Worm (Caenorhabditis elegans) whole organism, L2 larva: ENCODE data around the gene pqn-18.

Experiments used
- R02D3.7 ChIP-seq: fragments of 150-350 bp; optimal IDR thresholded peaks from 2 replicates; lab custom pipeline; 2014; ENCODE audit warnings: missing biosample characterization, missing genetic modification characterization
- Y55F3AM.14 ChIP-seq: fragments of 200-800 bp; sonication (Bioruptor generic); optimal IDR thresholded peaks from 2 replicates; lab custom pipeline; 2018; ENCODE audit warnings: mild to moderate bottlenecking, missing genetic modification characterization, missing compliant biosample characterization
- aly-2 ChIP-seq: fragments of 150-350 bp; optimal IDR thresholded peaks from 2 replicates; lab custom pipeline; 2014; ENCODE audit warnings: missing biosample characterization, missing genetic modification characterization
- blmp-1 ChIP-seq: sonication (generic microtip); optimal IDR thresholded peaks from 2 replicates; lab custom pipeline; 2017; ENCODE audit warnings: missing genetic modification characterization, mild to moderate bottlenecking, missing compliant biosample characterization, antibody characterized with exemption, moderate library complexity; ENCODE audit not compliant: insufficient read depth
- ceh-82 ChIP-seq: fragments of 150-350 bp; optimal IDR thresholded peaks from 2 replicates; lab custom pipeline; 2014; ENCODE audit warnings: missing biosample characterization, missing genetic modification characterization
- egl-27 ChIP-seq: sonication (generic microtip); optimal IDR thresholded peaks from 3 replicates; lab custom pipeline; 2017; ENCODE audit warnings: missing biosample characterization, missing genetic modification reagents, missing genetic modification characterization
- skn-1 ChIP-seq: sonication (generic microtip); optimal IDR thresholded peaks from 2 replicates; lab custom pipeline; 2017; ENCODE audit warnings: missing biosample characterization, missing genetic modification characterization
- unc-39 ChIP-seq: fragments of 150-350 bp; optimal IDR thresholded peaks from 2 replicates; lab custom pipeline; 2014; ENCODE audit warnings: missing biosample characterization, missing genetic modification characterization
- unc-62 ChIP-seq: fragments of 150-350 bp; optimal IDR thresholded peaks from 2 replicates; lab custom pipeline; 2014; ENCODE audit warnings: missing biosample characterization, missing genetic modification reagents, missing genetic modification characterization

ce11 chrX:12907502-12907901 lies at the start of gene pqn-18:
- TF ChIP-seq aly-2, result no peak
- TF ChIP-seq Y55F3AM.14 (GFP tag; lab: Kevin White, UChicago), result no peak
- TF ChIP-seq unc-62, result no peak
- TF ChIP-seq blmp-1, result peak; percentile 36
- TF ChIP-seq ceh-82, result no peak
- no peak for TF ChIP-seq R02D3.7 (tag; lab: Kevin White, UChicago)
- TF ChIP-seq unc-39 (tag; lab: Kevin White, UChicago), result no peak
- no peak for TF ChIP-seq skn-1 (tag; lab: Kevin White, UChicago)
- TF ChIP-seq egl-27 (tag; lab: Kevin White, UChicago), result no peak
